Fruit fly (Drosophila melanogaster) Kc167 (cell line): Measurements from ENCODE around the gene elB.

ENCODE experiments used
- Myc ChIP-seq: fragments of >200 bp; optimal IDR thresholded peaks from 2 replicates; lab custom pipeline; 2017; ENCODE audit warnings: missing external identifiers
- h ChIP-seq: fragments of >200 bp; optimal IDR thresholded peaks from 3 replicates; lab custom pipeline; 2018; ENCODE audit warnings: missing external identifiers
- insv ChIP-seq: fragments of >200 bp; optimal IDR thresholded peaks from 3 replicates; lab custom pipeline; 2018; ENCODE audit warnings: missing external identifiers
- psq ChIP-seq: fragments of >200 bp; optimal IDR thresholded peaks from 2 replicates; lab custom pipeline; 2017; ENCODE audit warnings: missing external identifiers

DNA sequence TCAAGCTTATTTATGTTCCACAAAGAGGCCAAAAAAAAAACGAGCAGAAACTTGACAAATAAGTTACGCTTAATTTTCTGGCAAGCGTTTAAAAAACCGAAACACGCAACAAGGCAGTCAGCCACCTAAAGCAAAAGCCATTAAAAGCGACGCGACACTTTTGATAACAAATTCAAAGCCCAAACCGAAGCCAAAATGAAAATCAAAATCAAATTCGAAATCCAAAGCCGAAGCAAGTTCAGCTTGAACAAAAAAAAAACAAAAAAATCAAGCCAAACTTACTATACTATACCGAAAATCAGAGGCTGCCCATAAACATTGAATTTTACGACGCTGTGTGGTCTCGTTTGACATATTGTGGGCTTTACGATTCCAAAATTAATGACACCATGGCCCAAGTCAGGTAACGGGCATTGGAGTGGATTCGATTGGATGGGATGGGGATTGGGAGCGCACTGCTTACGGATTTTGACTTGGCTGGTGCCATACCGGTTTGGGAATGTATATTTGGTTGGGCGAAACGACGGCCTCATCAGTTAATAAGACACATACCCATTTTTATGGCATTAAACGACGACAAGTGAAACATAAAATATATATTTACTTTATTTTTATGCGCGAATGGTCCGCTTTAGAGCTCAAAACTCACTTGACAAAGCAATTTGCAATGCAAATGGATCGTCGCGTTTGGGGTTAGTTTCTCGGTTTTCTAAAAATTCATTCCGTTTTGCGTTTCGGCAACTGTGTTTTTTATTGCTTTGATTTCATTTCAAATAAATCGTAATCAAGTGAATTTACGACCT is 12.9 kb upstream of the elB start:
- no peak for TF ChIP-seq psq
- TF ChIP-seq h, result no peak
- TF ChIP-seq Myc (lab: Kevin White, UChicago), result no peak
- no peak for TF ChIP-seq insv
